Fruit fly (Drosophila melanogaster) whole organism, embryonic: Measurements from ENCODE around the gene Rcd5.

Experiments
- Atf6 ChIP-seq: fragments of 200-800 bp; sonication (Bioruptor generic); IDR thresholded peaks from 2 replicates; pipeline ENCODE4 v1.3.6; 2022; ENCODE audit warnings: missing biosample characterization, missing genetic modification characterization
- C15 ChIP-seq: fragments of 200-800 bp; sonication (Bioruptor generic); IDR thresholded peaks from 3 replicates; pipeline ENCODE4 v1.3.6; 2022; ENCODE audit warnings: missing biosample characterization, missing genetic modification characterization
- CG10147 ChIP-seq: fragments of 200-800 bp; sonication (Bioruptor generic); optimal IDR thresholded peaks from 2 replicates; lab custom pipeline; 2019; ENCODE audit warnings: missing biosample characterization, mild to moderate bottlenecking, missing genetic modification characterization, moderate library complexity
- CG10274 ChIP-seq: fragments of 200-800 bp; sonication (Bioruptor generic); optimal IDR thresholded peaks from 3 replicates; lab custom pipeline; 2017; ENCODE audit warnings: missing biosample characterization, mild to moderate bottlenecking, missing genetic modification characterization
- CG11695 ChIP-seq: fragments of 200-800 bp; sonication (Bioruptor generic); IDR thresholded peaks from 3 replicates; pipeline ENCODE4 v1.3.6; 2022; ENCODE audit warnings: missing biosample characterization, missing genetic modification characterization
- CG11723 ChIP-seq: fragments of 200-800 bp; sonication (Bioruptor generic); optimal IDR thresholded peaks from 2 replicates; lab custom pipeline; 2017; ENCODE audit warnings: missing biosample characterization, mild to moderate bottlenecking, missing genetic modification characterization
- CG1233 ChIP-seq: fragments of 200-800 bp; sonication (Bioruptor generic); optimal IDR thresholded peaks from 4 replicates; lab custom pipeline; 2018; ENCODE audit warnings: missing biosample characterization, mild to moderate bottlenecking, missing genetic modification characterization
- CG15514 ChIP-seq: fragments of 200-800 bp; sonication (Bioruptor generic); optimal IDR thresholded peaks from 3 replicates; lab custom pipeline; 2017; ENCODE audit warnings: missing biosample characterization, missing genetic modification characterization, mild to moderate bottlenecking, moderate library complexity, missing genetic modification reagents
- CG15601 ChIP-seq: fragments of 200-800 bp; sonication (Bioruptor generic); optimal IDR thresholded peaks from 3 replicates; lab custom pipeline; 2019; ENCODE audit warnings: missing biosample characterization, mild to moderate bottlenecking, missing genetic modification characterization, moderate library complexity
- CG1602 ChIP-seq: fragments of 200-800 bp; sonication (Bioruptor generic); optimal IDR thresholded peaks from 3 replicates; lab custom pipeline; 2016; ENCODE audit warnings: missing biosample characterization, missing genetic modification characterization
- CG17612 ChIP-seq: fragments of 200-800 bp; sonication (Bioruptor generic); IDR thresholded peaks from 2 replicates; pipeline ENCODE4 v1.3.6; 2022; ENCODE audit warnings: missing biosample characterization, missing genetic modification characterization
- CG17829 ChIP-seq: fragments of 200-800 bp; optimal IDR thresholded peaks from 2 replicates; lab custom pipeline; 2019; ENCODE audit warnings: missing biosample characterization, mild to moderate bottlenecking, missing genetic modification characterization, moderate library complexity
- CG3065 ChIP-seq: fragments of 200-800 bp; sonication (Bioruptor generic); optimal IDR thresholded peaks from 2 replicates; lab custom pipeline; 2016; ENCODE audit warnings: missing biosample characterization, missing genetic modification characterization
- CG32532 ChIP-seq: fragments of 200-800 bp; sonication (Bioruptor generic); IDR thresholded peaks from 2 replicates; pipeline ENCODE4 v1.3.6; 2022; ENCODE audit warnings: missing biosample characterization, missing genetic modification characterization
- CG32772 ChIP-seq: fragments of 200-800 bp; sonication (Bioruptor generic); IDR thresholded peaks from 2 replicates; pipeline ENCODE4 v1.3.6; 2022; ENCODE audit warnings: missing biosample characterization, missing genetic modification characterization
- CG34376 ChIP-seq: fragments of 200-800 bp; sonication (Bioruptor generic); optimal IDR thresholded peaks from 2 replicates; lab custom pipeline; 2018; ENCODE audit warnings: missing biosample characterization, mild to moderate bottlenecking, missing genetic modification characterization
- CG3847 ChIP-seq: fragments of 200-800 bp; sonication (Bioruptor generic); IDR thresholded peaks from 2 replicates; pipeline ENCODE4 v1.3.6; 2022; ENCODE audit warnings: missing biosample characterization, missing genetic modification characterization
- CG4328 ChIP-seq: fragments of 200-800 bp; sonication (Bioruptor generic); optimal IDR thresholded peaks from 3 replicates; lab custom pipeline; 2017; ENCODE audit warnings: missing biosample characterization, missing genetic modification reagents, missing genetic modification characterization
- CG7839 ChIP-seq: fragments of 200-800 bp; sonication (Bioruptor generic); optimal IDR thresholded peaks from 3 replicates; lab custom pipeline; 2018; ENCODE audit warnings: missing biosample characterization, mild to moderate bottlenecking, missing genetic modification characterization, moderate library complexity
- CG9932 ChIP-seq: fragments of 200-800 bp; sonication (Bioruptor generic); IDR thresholded peaks from 2 replicates; pipeline ENCODE4 v1.3.6; 2022; ENCODE audit warnings: missing biosample characterization, missing genetic modification characterization
- Drgx ChIP-seq: fragments of 200-800 bp; sonication (Bioruptor generic); IDR thresholded peaks from 2 replicates; pipeline ENCODE4 v1.3.6; 2022; ENCODE audit warnings: missing biosample characterization, missing genetic modification characterization
- Ets65A ChIP-seq: fragments of 200-800 bp; sonication (Bioruptor generic); peaks from one replicate; lab custom pipeline; 2016; ENCODE audit warnings: missing biosample characterization, missing genetic modification characterization
- Fer2 ChIP-seq: fragments of 200-800 bp; sonication (Bioruptor generic); optimal IDR thresholded peaks from 2 replicates; lab custom pipeline; 2018; ENCODE audit warnings: missing biosample characterization, mild to moderate bottlenecking, missing genetic modification characterization, moderate library complexity
- HLHmδ ChIP-seq: fragments of 200-800 bp; sonication (Bioruptor generic); optimal IDR thresholded peaks from 2 replicates; lab custom pipeline; 2018; ENCODE audit warnings: missing biosample characterization, mild to moderate bottlenecking, missing genetic modification characterization, moderate library complexity
- Lpt ChIP-seq: fragments of >200 bp; optimal IDR thresholded peaks from 2 replicates; lab custom pipeline; 2018; ENCODE audit warnings: missing biosample characterization, missing genetic modification characterization
- Nf-YA ChIP-seq: fragments of 200-800 bp; sonication (Bioruptor generic); IDR thresholded peaks from 2 replicates; pipeline ENCODE4 v1.3.6; 2022; ENCODE audit warnings: missing biosample characterization, missing genetic modification characterization
- Oli ChIP-seq: fragments of 200-800 bp; sonication (Bioruptor generic); optimal IDR thresholded peaks from 2 replicates; lab custom pipeline; 2018; ENCODE audit warnings: missing biosample characterization, mild to moderate bottlenecking, missing genetic modification characterization, moderate library complexity
- Opbp ChIP-seq: fragments of 200-800 bp; sonication (Bioruptor generic); IDR thresholded peaks from 3 replicates; pipeline ENCODE4 v1.3.6; 2022; ENCODE audit warnings: missing biosample characterization, missing genetic modification characterization; ENCODE audit not compliant: partially characterized antibody
- Pdp1 ChIP-seq, 2 experiments: fragments of 200-800 bp; sonication (Bioruptor generic); optimal IDR thresholded peaks; 3 replicates each; lab custom pipeline; 2016; ENCODE audit warnings: missing biosample characterization in 2 of 2, missing genetic modification characterization in 2 of 2, mild to moderate bottlenecking in 1 of 2, moderate library complexity in 1 of 2
- Ptx1 ChIP-seq: fragments of 200-800 bp; sonication (Bioruptor generic); IDR thresholded peaks from 2 replicates; pipeline ENCODE4 v1.3.6; 2022; ENCODE audit warnings: missing biosample characterization, missing genetic modification characterization
- Spps ChIP-seq: fragments of 200-800 bp; sonication (Bioruptor generic); optimal IDR thresholded peaks from 2 replicates; lab custom pipeline; 2018; ENCODE audit warnings: missing biosample characterization, mild to moderate bottlenecking, missing genetic modification characterization
- Taf1 ChIP-seq: fragments of 200-800 bp; sonication (Bioruptor generic); IDR thresholded peaks from 2 replicates; pipeline ENCODE4 v1.3.6; 2022; ENCODE audit warnings: missing biosample characterization, missing genetic modification characterization
- Usf ChIP-seq: fragments of 200-800 bp; sonication (Bioruptor generic); optimal IDR thresholded peaks from 2 replicates; lab custom pipeline; 2017; ENCODE audit warnings: missing genotype, missing biosample characterization, missing genetic modification characterization
- al ChIP-seq: fragments of 200-800 bp; sonication (Bioruptor generic); IDR thresholded peaks from 2 replicates; pipeline ENCODE4 v1.3.6; 2022; ENCODE audit warnings: missing biosample characterization, missing genetic modification characterization
- crc ChIP-seq: fragments of 200-800 bp; sonication (Bioruptor generic); optimal IDR thresholded peaks from 2 replicates; lab custom pipeline; 2016; ENCODE audit warnings: missing biosample characterization, missing genetic modification characterization
- crol ChIP-seq: fragments of 200-800 bp; sonication (Bioruptor generic); IDR thresholded peaks from 2 replicates; pipeline ENCODE4 v1.3.6; 2022; ENCODE audit warnings: missing biosample characterization, missing genetic modification characterization
- dan ChIP-seq: fragments of 200-800 bp; sonication (Bioruptor generic); IDR thresholded peaks from 2 replicates; pipeline ENCODE4 v1.3.6; 2022; ENCODE audit warnings: missing biosample characterization, missing genetic modification characterization
- dpn ChIP-seq, 2 experiments: fragments of 200-800 bp; sonication (Bioruptor generic); optimal IDR thresholded peaks; 3 replicates each; lab custom pipeline; 2016; ENCODE audit warnings: missing biosample characterization in 2 of 2, missing genetic modification characterization in 2 of 2
- grn ChIP-seq: fragments of 200-800 bp; sonication (Bioruptor generic); optimal IDR thresholded peaks from 3 replicates; lab custom pipeline; 2017; ENCODE audit warnings: missing biosample characterization, missing genetic modification characterization
- inv ChIP-seq: fragments of 200-800 bp; sonication (Bioruptor generic); IDR thresholded peaks from 2 replicates; pipeline ENCODE4 v1.3.6; 2022; ENCODE audit warnings: missing biosample characterization, missing genetic modification characterization; ENCODE audit not compliant: partially characterized antibody
- jing ChIP-seq: fragments of 200-800 bp; sonication (Bioruptor generic); optimal IDR thresholded peaks from 2 replicates; lab custom pipeline; 2018; ENCODE audit warnings: missing biosample characterization, mild to moderate bottlenecking, missing genetic modification characterization
- ken ChIP-seq: fragments of 200-800 bp; sonication (Bioruptor generic); IDR thresholded peaks from 3 replicates; pipeline ENCODE4 v1.3.6; 2022; ENCODE audit warnings: missing biosample characterization, missing genetic modification characterization
- kni ChIP-seq: fragments of 200-800 bp; sonication (Bioruptor generic); optimal IDR thresholded peaks from 3 replicates; lab custom pipeline; 2017; ENCODE audit warnings: mild to moderate bottlenecking, missing biosample characterization, missing genetic modification reagents, missing genetic modification characterization
- pfk ChIP-seq: fragments of 200-800 bp; sonication (Bioruptor generic); optimal IDR thresholded peaks from 2 replicates; lab custom pipeline; 2018; ENCODE audit warnings: missing biosample characterization, mild to moderate bottlenecking, missing genetic modification characterization, moderate library complexity
- pita ChIP-seq: fragments of 200-800 bp; sonication (Bioruptor generic); optimal IDR thresholded peaks from 2 replicates; lab custom pipeline; 2017; ENCODE audit warnings: missing biosample characterization, mild to moderate bottlenecking, missing genetic modification characterization
- psq ChIP-seq: fragments of 200-800 bp; sonication (Bioruptor generic); optimal IDR thresholded peaks from 2 replicates; lab custom pipeline; 2017; ENCODE audit warnings: missing biosample characterization, missing genetic modification characterization
- row ChIP-seq: fragments of 200-800 bp; sonication (Bioruptor generic); IDR thresholded peaks from 3 replicates; pipeline ENCODE4 v1.3.6; 2022; ENCODE audit warnings: missing biosample characterization, missing genetic modification characterization
- sens ChIP-seq: fragments of 200-800 bp; sonication (Bioruptor generic); peaks from one replicate; lab custom pipeline; 2016; ENCODE audit warnings: missing biosample characterization, missing genetic modification characterization
- sima ChIP-seq: fragments of 200-800 bp; sonication (Bioruptor generic); optimal IDR thresholded peaks from 2 replicates; lab custom pipeline; 2016; ENCODE audit warnings: missing biosample characterization, missing genetic modification characterization
- sug ChIP-seq: fragments of 200-800 bp; optimal IDR thresholded peaks from 2 replicates; lab custom pipeline; 2019; ENCODE audit warnings: missing biosample characterization, mild to moderate bottlenecking, missing genetic modification characterization, moderate library complexity
- vnd ChIP-seq: fragments of 200-800 bp; sonication (Bioruptor generic); IDR thresholded peaks from 3 replicates; pipeline ENCODE4 v1.3.6; 2022; ENCODE audit warnings: missing biosample characterization, missing genetic modification characterization; ENCODE audit not compliant: partially characterized antibody
- wdn ChIP-seq: fragments of 200-800 bp; sonication (Bioruptor generic); IDR thresholded peaks from 2 replicates; pipeline ENCODE4 v1.3.6; 2022; ENCODE audit warnings: missing biosample characterization, missing genetic modification characterization

Rcd5 gene

dm6 chr3L:4059293-4059820 is 19.0 kb downstream of the Rcd5 start, which contains the start of gene Ugt305A1 (continued):
- TF ChIP-seq sima (GFP tag; lab: Kevin White, UChicago) (no peak), jing (no peak), Fer2 (tag; lab: Kevin White, UChicago) (no peak), Spps (tag; lab: Kevin White, UChicago) (no peak), CG32772 (no peak), CG15514 (GFP tag; lab: Kevin White, UChicago) (peak; percentile 4), Usf (no peak), dpn (GFP tag; optimal IDR thresholded peaks at IDR 0.05; lab: Kevin White, UChicago) (peak in 1 of 2 experiments; percentile 3), CG10274 (GFP tag; lab: Kevin White, UChicago) (no peak), ken (GFP tag; lab: Robert Waterston, UW) (no peak), Pdp1 (GFP tag; optimal IDR thresholded peaks at IDR 0.05; lab: Kevin White, UChicago) (no peak), C15 (GFP tag; lab: Robert Waterston, UW) (no peak), CG10147 (no peak), CG15601 (tag; lab: Kevin White, UChicago) (no peak), inv (no peak), CG32532 (GFP tag; lab: Robert Waterston, UW) (peak; percentile 39; the same call in 1 of the 2 replicates), al (GFP tag; lab: Robert Waterston, UW) (no peak; the same call in 1 of the 2 replicates), CG4328 (no peak), CG9932 (no peak), grn (peak; percentile 17), sug (tag; lab: Kevin White, UChicago) (no peak), Lpt (GFP tag; lab: Kevin White, UChicago) (no peak), row (GFP tag; lab: Robert Waterston, UW) (peak; percentile 50; the same call in 2 of the 3 replicates), Ptx1 (GFP tag; lab: Robert Waterston, UW) (peak; percentile 28; the same call in 1 of the 2 replicates), CG1602 (GFP tag; lab: Kevin White, UChicago) (no peak), CG1233 (GFP tag; lab: Kevin White, UChicago) (no peak), dan (GFP tag; lab: Robert Waterston, UW) (no peak), pita (GFP tag; lab: Kevin White, UChicago) (no peak), kni (GFP tag; lab: Kevin White, UChicago) (no peak), CG11723 (no peak), psq (GFP tag; lab: Kevin White, UChicago) (no peak), CG3065 (GFP tag; lab: Kevin White, UChicago) (no peak), CG11695 (GFP tag; lab: Robert Waterston, UW) (no peak), Ets65A (GFP tag; lab: Kevin White, UChicago) (peak; percentile 61), CG17612 (no peak), CG17829 (tag; lab: Kevin White, UChicago) (no peak), crol (GFP tag; lab: Robert Waterston, UW) (no peak), Opbp (GFP tag; lab: Robert Waterston, UW) (no peak), Oli (peak; percentile 6), Atf6 (GFP tag; lab: Robert Waterston, UW) (no peak), pfk (no peak), CG3847 (GFP tag; lab: Robert Waterston, UW) (no peak), sens (GFP tag; lab: Kevin White, UChicago) (peak; percentile 78), HLHmδ (GFP tag; lab: Kevin White, UChicago) (no peak), wdn (no peak), CG7839 (tag; lab: Kevin White, UChicago) (no peak), CG34376 (GFP tag; lab: Kevin White, UChicago) (peak; percentile 6), crc (GFP tag; lab: Kevin White, UChicago) (no peak), Drgx (GFP tag; lab: Robert Waterston, UW) (no peak), Taf1 (GFP tag; lab: Robert Waterston, UW) (no peak), Nf-YA (GFP tag; lab: Robert Waterston, UW) (no peak), vnd (GFP tag; lab: Robert Waterston, UW) (no peak)
